Worm (Caenorhabditis elegans) whole organism, L2 larva: Measurements from ENCODE around the gene srsx-16.

ENCODE experiments used
- C34F6.9 ChIP-seq: fragments of 150-350 bp; optimal IDR thresholded peaks from 2 replicates; lab custom pipeline; 2014; ENCODE audit warnings: missing biosample characterization, missing genetic modification characterization
- F13H6.1 ChIP-seq: sonication (generic microtip); optimal IDR thresholded peaks from 2 replicates; lab custom pipeline; 2016; ENCODE audit warnings: missing genetic modification characterization, missing compliant biosample characterization
- ZK546.5 ChIP-seq: sonication (generic microtip); optimal IDR thresholded peaks from 2 replicates; lab custom pipeline; 2017; ENCODE audit warnings: missing biosample characterization, missing genetic modification characterization
- alr-1 ChIP-seq: fragments of 150-350 bp; optimal IDR thresholded peaks from 2 replicates; lab custom pipeline; 2014; ENCODE audit warnings: missing biosample characterization, missing genetic modification characterization
- aly-2 ChIP-seq: fragments of 150-350 bp; optimal IDR thresholded peaks from 2 replicates; lab custom pipeline; 2014; ENCODE audit warnings: missing biosample characterization, missing genetic modification characterization
- ceh-82 ChIP-seq: fragments of 150-350 bp; optimal IDR thresholded peaks from 2 replicates; lab custom pipeline; 2014; ENCODE audit warnings: missing biosample characterization, missing genetic modification characterization
- crh-2 ChIP-seq: sonication (generic microtip); optimal IDR thresholded peaks from 2 replicates; lab custom pipeline; 2017; ENCODE audit warnings: missing biosample characterization, missing genetic modification characterization
- dmd-4 ChIP-seq: sonication (generic microtip); optimal IDR thresholded peaks from 2 replicates; lab custom pipeline; 2017; ENCODE audit warnings: missing biosample characterization, missing genetic modification characterization
- elt-1 ChIP-seq: fragments of 150-350 bp; optimal IDR thresholded peaks from 2 replicates; lab custom pipeline; 2014; ENCODE audit warnings: missing biosample characterization, missing genetic modification characterization
- elt-3 ChIP-seq: sonication (generic microtip); optimal IDR thresholded peaks from 2 replicates; lab custom pipeline; 2017; ENCODE audit warnings: missing biosample characterization, missing genetic modification characterization
- fos-1 ChIP-seq: fragments of 150-350 bp; optimal IDR thresholded peaks from 2 replicates; lab custom pipeline; 2014; ENCODE audit warnings: missing biosample characterization, missing genetic modification characterization
- lin-11 ChIP-seq: fragments of 150-350 bp; sonication (generic microtip); optimal IDR thresholded peaks from 2 replicates; lab custom pipeline; 2014; ENCODE audit warnings: missing biosample characterization, missing genetic modification characterization, inconsistent platforms, mixed read lengths
- lin-13 ChIP-seq: fragments of 150-350 bp; optimal IDR thresholded peaks from 2 replicates; lab custom pipeline; 2014; ENCODE audit warnings: missing biosample characterization, missing genetic modification reagents, missing genetic modification characterization
- lin-39 ChIP-seq: fragments of 150-350 bp; optimal IDR thresholded peaks from 2 replicates; lab custom pipeline; 2014; ENCODE audit warnings: missing biosample characterization, missing genetic modification reagents, missing genetic modification characterization
- lsy-2 ChIP-seq, 2 experiments: fragments of 150-350 bp in 1 of 2; sonication (generic microtip) in 1 of 2; optimal IDR thresholded peaks; 2 replicates each; lab custom pipeline; 2014 to 2017; ENCODE audit warnings: missing biosample characterization in 2 of 2, missing genetic modification characterization in 2 of 2
- mab-5 ChIP-seq: fragments of 150-350 bp; optimal IDR thresholded peaks from 2 replicates; lab custom pipeline; 2014; ENCODE audit warnings: missing biosample characterization, missing genetic modification characterization
- mbf-1 ChIP-seq: sonication (generic microtip); optimal IDR thresholded peaks from 2 replicates; lab custom pipeline; 2017; ENCODE audit warnings: missing biosample characterization, missing genetic modification characterization
- mdl-1 ChIP-seq, 2 experiments: fragments of 150-350 bp in 1 of 2; sonication (generic microtip) in 1 of 2; optimal IDR thresholded peaks; 2 replicates each; lab custom pipeline; 2017; ENCODE audit warnings: missing biosample characterization in 2 of 2, missing genetic modification characterization in 2 of 2
- nhr-10 ChIP-seq: sonication (generic microtip); optimal IDR thresholded peaks from 2 replicates; lab custom pipeline; 2017; ENCODE audit warnings: missing biosample characterization, missing genetic modification characterization
- nhr-11 ChIP-seq: fragments of 150-350 bp; optimal IDR thresholded peaks from 2 replicates; lab custom pipeline; 2014; ENCODE audit warnings: missing biosample characterization, missing genetic modification characterization
- nhr-12 ChIP-seq: fragments of 150-350 bp; optimal IDR thresholded peaks from 2 replicates; lab custom pipeline; 2014; ENCODE audit warnings: missing biosample characterization, missing genetic modification characterization
- nhr-129 ChIP-seq: fragments of 150-350 bp; optimal IDR thresholded peaks from 2 replicates; lab custom pipeline; 2014; ENCODE audit warnings: missing biosample characterization, missing genetic modification characterization
- nhr-21 ChIP-seq: fragments of 150-350 bp; optimal IDR thresholded peaks from 2 replicates; lab custom pipeline; 2014; ENCODE audit warnings: missing biosample characterization, missing genetic modification characterization
- nhr-237 ChIP-seq: fragments of 150-350 bp; optimal IDR thresholded peaks from 2 replicates; lab custom pipeline; 2014; ENCODE audit warnings: missing biosample characterization, missing genetic modification characterization
- nhr-25 ChIP-seq: fragments of 150-350 bp; sonication (generic microtip); optimal IDR thresholded peaks from 3 replicates; lab custom pipeline; 2014; ENCODE audit warnings: missing biosample characterization, missing genetic modification characterization
- nhr-6 ChIP-seq: fragments of 150-350 bp; optimal IDR thresholded peaks from 2 replicates; lab custom pipeline; 2014; ENCODE audit warnings: missing biosample characterization, missing genetic modification characterization
- nhr-77 ChIP-seq: fragments of 150-350 bp; optimal IDR thresholded peaks from 2 replicates; lab custom pipeline; 2014; ENCODE audit warnings: missing biosample characterization, missing genetic modification characterization
- peb-1 ChIP-seq: fragments of 150-350 bp; optimal IDR thresholded peaks from 2 replicates; lab custom pipeline; 2014; ENCODE audit warnings: missing biosample characterization, missing genetic modification characterization
- skn-1 ChIP-seq: sonication (generic microtip); optimal IDR thresholded peaks from 2 replicates; lab custom pipeline; 2017; ENCODE audit warnings: missing biosample characterization, missing genetic modification characterization
- sma-3 ChIP-seq: sonication (generic microtip); optimal IDR thresholded peaks from 2 replicates; lab custom pipeline; 2016; ENCODE audit warnings: missing genetic modification reagents, missing genetic modification characterization, missing compliant biosample characterization
- sma-9 ChIP-seq, 2 experiments: fragments of 150-350 bp in 1 of 2; sonication (generic microtip) in 1 of 2; optimal IDR thresholded peaks; 2 replicates each; lab custom pipeline; 2014 to 2016; ENCODE audit warnings: missing genetic modification characterization in 2 of 2, mild to moderate bottlenecking in 1 of 2, missing biosample characterization in 1 of 2, missing compliant biosample characterization in 1 of 2, missing genetic modification reagents in 1 of 2, moderate library complexity in 1 of 2
- snpc-4 ChIP-seq: fragments of 150-350 bp; optimal IDR thresholded peaks from 2 replicates; lab custom pipeline; 2014; ENCODE audit warnings: missing biosample characterization, missing genetic modification characterization
- unc-39 ChIP-seq: fragments of 150-350 bp; optimal IDR thresholded peaks from 2 replicates; lab custom pipeline; 2014; ENCODE audit warnings: missing biosample characterization, missing genetic modification characterization
- unc-55 ChIP-seq: fragments of 150-350 bp; sonication (generic microtip); optimal IDR thresholded peaks from 3 replicates; lab custom pipeline; 2014; ENCODE audit warnings: missing biosample characterization, missing genetic modification reagents, missing genetic modification characterization
- unc-62 ChIP-seq: fragments of 150-350 bp; optimal IDR thresholded peaks from 2 replicates; lab custom pipeline; 2014; ENCODE audit warnings: missing biosample characterization, missing genetic modification reagents, missing genetic modification characterization
- zag-1 ChIP-seq: fragments of 150-350 bp; optimal IDR thresholded peaks from 2 replicates; lab custom pipeline; 2014; ENCODE audit warnings: missing biosample characterization, missing genetic modification characterization
- ztf-1 ChIP-seq: fragments of 200-800 bp; sonication (Bioruptor generic); conservative IDR thresholded peaks from 2 replicates; pipeline ENCODE4 v1.3.6; 2022; ENCODE audit warnings: missing genetic modification characterization, missing compliant biosample characterization
- ztf-11 ChIP-seq: sonication (generic microtip); optimal IDR thresholded peaks from 2 replicates; lab custom pipeline; 2017; ENCODE audit warnings: missing biosample characterization, missing genetic modification characterization
- ztf-4 ChIP-seq: fragments of 150-350 bp; optimal IDR thresholded peaks from 2 replicates; lab custom pipeline; 2014; ENCODE audit warnings: missing biosample characterization, missing genetic modification characterization

The srsx-16 gene

DNA sequence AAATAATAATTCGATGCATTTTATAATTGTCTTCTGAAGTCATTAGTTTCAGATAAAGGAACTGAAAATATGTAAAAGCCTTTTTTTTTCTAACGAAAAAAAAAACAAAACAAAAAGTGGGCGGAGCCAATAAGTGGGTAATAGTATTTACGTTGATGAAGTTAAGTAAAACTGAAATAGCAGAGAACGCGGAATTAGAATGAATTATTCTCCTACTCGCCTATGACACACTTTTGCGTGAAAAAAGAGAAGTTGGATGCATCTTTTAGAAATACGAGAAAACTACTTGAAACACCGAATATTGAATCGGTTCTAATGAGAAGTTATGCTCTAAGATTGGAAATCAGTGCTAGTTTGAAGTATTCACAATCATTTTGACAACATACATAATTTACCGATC, at the start of gene srsx-16:
Gene srsx-16, minus strand, starts transcription at position 101 of the 400 bp plus-strand sequence.
- TF ChIP-seq ceh-82 (tag; lab: Kevin White, UChicago) (no peak), aly-2 (no peak), ztf-11 (tag; lab: Kevin White, UChicago) (no peak), elt-3 (tag; lab: Kevin White, UChicago) (no peak), alr-1 (tag; lab: Kevin White, UChicago) (no peak), nhr-77 (tag; lab: Kevin White, UChicago) (no peak), nhr-11 (tag; lab: Kevin White, UChicago) (no peak), C34F6.9 (tag; lab: Kevin White, UChicago) (no peak), sma-9 (GFP tag; optimal IDR thresholded peaks at IDR 0.05; lab: Kevin White, UChicago) (no peak), sma-9 (tag; optimal IDR thresholded peaks at IDR 0.05; lab: Kevin White, UChicago) (no peak), elt-1 (tag; lab: Kevin White, UChicago) (no peak), mbf-1 (no peak), unc-62 (GFP tag; lab: Kevin White, UChicago) (no peak), nhr-237 (tag; lab: Kevin White, UChicago) (no peak)

DNA sequence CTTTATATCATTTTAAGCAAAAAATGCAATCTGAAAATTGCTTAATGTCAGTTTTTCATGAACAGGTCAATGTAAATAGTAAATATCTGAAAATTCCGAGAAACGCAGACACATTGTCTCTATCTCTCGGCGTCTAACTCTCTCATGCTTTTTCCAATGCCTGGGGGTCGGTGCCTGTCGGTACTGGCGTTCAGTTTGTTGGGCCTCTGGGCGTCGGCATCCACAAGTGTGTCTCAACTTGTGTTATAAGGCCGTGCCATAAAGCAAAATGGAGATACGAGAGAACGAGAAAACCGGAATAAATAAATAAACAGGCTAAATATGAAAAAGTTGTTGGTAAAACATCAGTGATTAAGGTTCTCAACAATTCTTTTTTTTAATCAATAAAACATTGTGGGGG, 47.6 kb upstream of the srsx-16 start:
- TF ChIP-seq unc-39 (tag; lab: Kevin White, UChicago): no peak
- TF ChIP-seq nhr-6 (tag; lab: Kevin White, UChicago): no peak
- TF ChIP-seq lin-11 (tag; lab: Kevin White, UChicago): no peak
- TF ChIP-seq alr-1 (tag; lab: Kevin White, UChicago): no peak
- peak; percentile 49 for TF ChIP-seq sma-9 (GFP tag; optimal IDR thresholded peaks at IDR 0.05; lab: Kevin White, UChicago)
- TF ChIP-seq sma-9 (tag; optimal IDR thresholded peaks at IDR 0.05; lab: Kevin White, UChicago): no peak
- TF ChIP-seq zag-1 (tag; lab: Kevin White, UChicago): peak; percentile 3
- no peak for TF ChIP-seq nhr-11 (tag; lab: Kevin White, UChicago)
- TF ChIP-seq unc-62 (GFP tag; lab: Kevin White, UChicago): no peak
- TF ChIP-seq nhr-21 (tag; lab: Kevin White, UChicago): no peak
- no peak for TF ChIP-seq peb-1 (tag; lab: Kevin White, UChicago)
- no peak for TF ChIP-seq dmd-4 (tag; lab: Kevin White, UChicago)
- TF ChIP-seq mdl-1 (tag; optimal IDR thresholded peaks at IDR 0.05; lab: Kevin White, UChicago): no peak
- TF ChIP-seq fos-1 (tag; lab: Kevin White, UChicago): peak; percentile 50
- peak; percentile 52 for TF ChIP-seq C34F6.9 (tag; lab: Kevin White, UChicago)
- TF ChIP-seq skn-1 (tag; lab: Kevin White, UChicago): peak; percentile 88
- peak in 1 of 2 experiments; percentile 44 for TF ChIP-seq lsy-2 (tag; optimal IDR thresholded peaks at IDR 0.05; lab: Kevin White, UChicago)
- no peak for TF ChIP-seq nhr-237 (tag; lab: Kevin White, UChicago)
- TF ChIP-seq sma-3 (GFP tag; lab: Kevin White, UChicago): peak; percentile 7
- peak; percentile 21 for TF ChIP-seq nhr-129
- no peak for TF ChIP-seq ZK546.5 (tag; lab: Kevin White, UChicago)
- TF ChIP-seq aly-2: no peak
- TF ChIP-seq ztf-11 (tag; lab: Kevin White, UChicago): no peak
- no peak for TF ChIP-seq ztf-1 (GFP tag; lab: Robert Waterston, UW)
- no peak for TF ChIP-seq ceh-82 (tag; lab: Kevin White, UChicago)
- peak; percentile 14 for TF ChIP-seq unc-55 (GFP tag; lab: Kevin White, UChicago)
- TF ChIP-seq ztf-4 (tag; lab: Kevin White, UChicago): no peak
- TF ChIP-seq lin-13 (GFP tag; lab: Kevin White, UChicago): no peak
- peak; percentile 15 for TF ChIP-seq F13H6.1 (tag; lab: Kevin White, UChicago)
- TF ChIP-seq nhr-12 (tag; lab: Kevin White, UChicago): no peak
- TF ChIP-seq mab-5 (tag; lab: Kevin White, UChicago): no peak
- no peak for TF ChIP-seq elt-3 (tag; lab: Kevin White, UChicago)
- no peak for TF ChIP-seq snpc-4 (tag; lab: Kevin White, UChicago)
- peak; percentile 10 for TF ChIP-seq crh-2 (tag; lab: Kevin White, UChicago)
- no peak for TF ChIP-seq lin-39 (tag; lab: Kevin White, UChicago)
- no peak for TF ChIP-seq nhr-25 (tag; lab: Kevin White, UChicago)
- no peak for TF ChIP-seq nhr-10 (tag; lab: Kevin White, UChicago)
